Fruit fly (Drosophila melanogaster) whole organism, embryonic: ENCODE measurements around the gene CG6693.

Experiments used
- Adf1 ChIP-seq: fragments of 200-800 bp; sonication (Bioruptor generic); IDR thresholded peaks from 2 replicates; pipeline ENCODE4 v1.3.6; 2022; ENCODE audit warnings: missing biosample characterization, missing genetic modification characterization
- C15 ChIP-seq: fragments of 200-800 bp; sonication (Bioruptor generic); IDR thresholded peaks from 3 replicates; pipeline ENCODE4 v1.3.6; 2022; ENCODE audit warnings: missing biosample characterization, missing genetic modification characterization
- CG10366 ChIP-seq: fragments of 200-800 bp; sonication (Bioruptor generic); IDR thresholded peaks from 2 replicates; pipeline ENCODE4 v1.3.6; 2022; ENCODE audit warnings: missing biosample characterization, missing genetic modification characterization
- CG11247 ChIP-seq: fragments of 200-800 bp; sonication (Bioruptor generic); IDR thresholded peaks from 2 replicates; pipeline ENCODE4 v1.3.6; 2022; ENCODE audit warnings: missing biosample characterization, missing genetic modification characterization
- CG11560 ChIP-seq: fragments of 200-800 bp; sonication (Bioruptor generic); IDR thresholded peaks from 3 replicates; pipeline ENCODE4 v1.3.6; 2022; ENCODE audit warnings: missing biosample characterization, missing genetic modification characterization
- CG12769 ChIP-seq: fragments of 200-800 bp; sonication (Bioruptor generic); optimal IDR thresholded peaks from 2 replicates; lab custom pipeline; 2019; ENCODE audit warnings: missing biosample characterization, mild to moderate bottlenecking, missing genetic modification characterization, moderate library complexity
- CG13424 ChIP-seq: fragments of 200-800 bp; sonication (Bioruptor generic); optimal IDR thresholded peaks from 2 replicates; lab custom pipeline; 2019; ENCODE audit warnings: missing biosample characterization, mild to moderate bottlenecking, missing genetic modification characterization, moderate library complexity
- CG14667 ChIP-seq: fragments of 200-800 bp; sonication (Bioruptor generic); IDR thresholded peaks from 2 replicates; pipeline ENCODE4 v1.3.6; 2022; ENCODE audit warnings: missing biosample characterization, missing genetic modification characterization
- CG15011 ChIP-seq: fragments of 200-800 bp; sonication (Bioruptor generic); optimal IDR thresholded peaks from 3 replicates; lab custom pipeline; 2018; ENCODE audit warnings: missing biosample characterization, mild to moderate bottlenecking, missing genetic modification characterization
- CG16779 ChIP-seq: fragments of 200-800 bp; sonication (Bioruptor generic); IDR thresholded peaks from 2 replicates; pipeline ENCODE4 v1.3.6; 2022; ENCODE audit warnings: missing biosample characterization, missing genetic modification characterization
- CG16815 ChIP-seq: fragments of 200-800 bp; sonication (Bioruptor generic); optimal IDR thresholded peaks from 3 replicates; lab custom pipeline; 2017; ENCODE audit warnings: missing biosample characterization, mild to moderate bottlenecking, missing genetic modification characterization
- CG17328 ChIP-seq: fragments of 200-800 bp; sonication (Bioruptor generic); IDR thresholded peaks from 2 replicates; pipeline ENCODE4 v1.3.6; 2022; ENCODE audit warnings: missing biosample characterization, missing genetic modification characterization
- CG17568 ChIP-seq: fragments of 200-800 bp; sonication (Bioruptor generic); optimal IDR thresholded peaks from 2 replicates; lab custom pipeline; 2018; ENCODE audit warnings: missing biosample characterization, mild to moderate bottlenecking, missing genetic modification characterization, moderate library complexity
- CG17612 ChIP-seq: fragments of 200-800 bp; sonication (Bioruptor generic); IDR thresholded peaks from 2 replicates; pipeline ENCODE4 v1.3.6; 2022; ENCODE audit warnings: missing biosample characterization, missing genetic modification characterization
- CG2120 ChIP-seq: fragments of 200-800 bp; sonication (Bioruptor generic); optimal IDR thresholded peaks from 3 replicates; lab custom pipeline; 2016; ENCODE audit warnings: missing biosample characterization, missing genetic modification characterization
- CG2889 ChIP-seq: fragments of 200-800 bp; sonication (Bioruptor generic); IDR thresholded peaks from 3 replicates; pipeline ENCODE4 v1.3.6; 2022; ENCODE audit warnings: missing biosample characterization, missing genetic modification characterization
- CG31224 ChIP-seq: fragments of 200-800 bp; sonication (Bioruptor generic); IDR thresholded peaks from 2 replicates; pipeline ENCODE4 v1.3.6; 2022; ENCODE audit warnings: missing biosample characterization, missing genetic modification characterization
- CG31365 ChIP-seq: fragments of 200-800 bp; sonication (Bioruptor generic); optimal IDR thresholded peaks from 2 replicates; lab custom pipeline; 2018; ENCODE audit warnings: missing biosample characterization, mild to moderate bottlenecking, missing genetic modification characterization
- CG34422 ChIP-seq: fragments of 200-800 bp; sonication (Bioruptor generic); IDR thresholded peaks from 3 replicates; pipeline ENCODE4 v1.3.6; 2022; ENCODE audit warnings: missing biosample characterization, missing genetic modification characterization
- CG3847 ChIP-seq: fragments of 200-800 bp; sonication (Bioruptor generic); IDR thresholded peaks from 2 replicates; pipeline ENCODE4 v1.3.6; 2022; ENCODE audit warnings: missing biosample characterization, missing genetic modification characterization
- CG4730 ChIP-seq: fragments of 200-800 bp; sonication (Bioruptor generic); IDR thresholded peaks from 2 replicates; pipeline ENCODE4 v1.3.6; 2022; ENCODE audit warnings: missing biosample characterization, missing genetic modification characterization
- CG6175 ChIP-seq: fragments of 200-800 bp; sonication (Bioruptor generic); IDR thresholded peaks from 3 replicates; pipeline ENCODE4 v1.3.6; 2022; ENCODE audit warnings: missing biosample characterization, missing genetic modification characterization
- CG6654 ChIP-seq: fragments of 200-800 bp; sonication (Bioruptor generic); optimal IDR thresholded peaks from 2 replicates; lab custom pipeline; 2017; ENCODE audit warnings: missing biosample characterization, mild to moderate bottlenecking, missing genetic modification characterization
- CG7271 ChIP-seq: fragments of 200-800 bp; sonication (Bioruptor generic); optimal IDR thresholded peaks from 2 replicates; lab custom pipeline; 2018; ENCODE audit warnings: missing biosample characterization, mild to moderate bottlenecking, missing genetic modification characterization, moderate library complexity
- Dad ChIP-seq: fragments of 200-800 bp; sonication (Bioruptor generic); optimal IDR thresholded peaks from 3 replicates; lab custom pipeline; 2016; ENCODE audit warnings: missing biosample characterization, missing genetic modification characterization
- Dip2 ChIP-seq: fragments of 200-800 bp; sonication (Bioruptor generic); IDR thresholded peaks from 2 replicates; pipeline ENCODE4 v1.3.6; 2022; ENCODE audit warnings: missing biosample characterization, missing genetic modification characterization
- Dref ChIP-seq: fragments of 200-800 bp; sonication (Bioruptor generic); IDR thresholded peaks from 2 replicates; pipeline ENCODE4 v1.3.6; 2022; ENCODE audit warnings: missing biosample characterization, missing genetic modification characterization
- Drgx ChIP-seq: fragments of 200-800 bp; sonication (Bioruptor generic); IDR thresholded peaks from 2 replicates; pipeline ENCODE4 v1.3.6; 2022; ENCODE audit warnings: missing biosample characterization, missing genetic modification characterization
- Hr3 ChIP-seq: fragments of 200-800 bp; sonication (Bioruptor generic); optimal IDR thresholded peaks from 3 replicates; lab custom pipeline; 2016; ENCODE audit warnings: missing biosample characterization, missing genetic modification characterization
- Lpt ChIP-seq: fragments of >200 bp; optimal IDR thresholded peaks from 2 replicates; lab custom pipeline; 2018; ENCODE audit warnings: missing biosample characterization, missing genetic modification characterization
- Mrtf ChIP-seq: fragments of 200-800 bp; sonication (Bioruptor generic); IDR thresholded peaks from 3 replicates; pipeline ENCODE4 v1.3.6; 2022; ENCODE audit warnings: missing biosample characterization, missing genetic modification characterization
- Ravus ChIP-seq: fragments of 200-800 bp; sonication (Bioruptor generic); IDR thresholded peaks from 2 replicates; pipeline ENCODE4 v1.3.6; 2022; ENCODE audit warnings: missing biosample characterization, missing genetic modification characterization
- Side ChIP-seq: fragments of 200-800 bp; sonication (Bioruptor generic); optimal IDR thresholded peaks from 2 replicates; lab custom pipeline; 2016; ENCODE audit warnings: missing biosample characterization, missing genetic modification characterization
- Stat92E ChIP-seq, 3 experiments: fragments of >200 bp in 2 of 3; fragments of 200-800 bp in 1 of 3; sonication (Bioruptor generic) in 1 of 3; optimal IDR thresholded peaks; 2 replicates each; lab custom pipeline; 2017 to 2019; ENCODE audit warnings: missing biosample characterization in 3 of 3, missing genetic modification characterization in 3 of 3, mild to moderate bottlenecking in 1 of 3, moderate library complexity in 1 of 3
- abd-A ChIP-seq: fragments of 200-800 bp; sonication (Bioruptor generic); optimal IDR thresholded peaks from 3 replicates; lab custom pipeline; 2019; ENCODE audit warnings: missing biosample characterization, mild to moderate bottlenecking, missing genetic modification characterization, moderate library complexity
- az2 ChIP-seq: fragments of 200-800 bp; sonication (Bioruptor generic); optimal IDR thresholded peaks from 3 replicates; lab custom pipeline; 2016; ENCODE audit warnings: missing biosample characterization, missing genetic modification characterization
- chif ChIP-seq, 2 experiments: fragments of 200-800 bp; sonication (Bioruptor generic); optimal IDR thresholded peaks; 3 replicates each; lab custom pipeline; 2016; ENCODE audit warnings: missing biosample characterization in 2 of 2, missing genetic modification characterization in 2 of 2
- danr ChIP-seq: fragments of 200-800 bp; sonication (Bioruptor generic); IDR thresholded peaks from 2 replicates; pipeline ENCODE4 v1.3.6; 2022; ENCODE audit warnings: missing biosample characterization, missing genetic modification characterization
- dmrt11E ChIP-seq: fragments of 200-800 bp; sonication (Bioruptor generic); optimal IDR thresholded peaks from 3 replicates; lab custom pipeline; 2018; ENCODE audit warnings: missing biosample characterization, mild to moderate bottlenecking, missing genetic modification characterization, moderate library complexity
- fd96Cb ChIP-seq: fragments of 200-800 bp; sonication (Bioruptor generic); optimal IDR thresholded peaks from 2 replicates; lab custom pipeline; 2018; ENCODE audit warnings: missing biosample characterization, mild to moderate bottlenecking, missing genetic modification characterization, moderate library complexity
- fru ChIP-seq: fragments of >200 bp; optimal IDR thresholded peaks from 2 replicates; lab custom pipeline; 2017
- gcm ChIP-seq: fragments of 200-800 bp; sonication (Bioruptor generic); optimal IDR thresholded peaks from 2 replicates; lab custom pipeline; 2019; ENCODE audit warnings: missing biosample characterization, mild to moderate bottlenecking, missing genetic modification characterization, moderate library complexity
- inv ChIP-seq: fragments of 200-800 bp; sonication (Bioruptor generic); IDR thresholded peaks from 2 replicates; pipeline ENCODE4 v1.3.6; 2022; ENCODE audit warnings: missing biosample characterization, missing genetic modification characterization; ENCODE audit not compliant: partially characterized antibody
- nom ChIP-seq: fragments of 200-800 bp; sonication (Bioruptor generic); optimal IDR thresholded peaks from 2 replicates; lab custom pipeline; 2017; ENCODE audit warnings: missing biosample characterization, missing genetic modification characterization, mild to moderate bottlenecking, moderate library complexity, missing genetic modification reagents
- sima ChIP-seq: fragments of 200-800 bp; sonication (Bioruptor generic); optimal IDR thresholded peaks from 2 replicates; lab custom pipeline; 2016; ENCODE audit warnings: missing biosample characterization, missing genetic modification characterization
- slp2 ChIP-seq: fragments of 200-800 bp; sonication (Bioruptor generic); optimal IDR thresholded peaks from 2 replicates; lab custom pipeline; 2016; ENCODE audit warnings: missing biosample characterization, missing genetic modification characterization
- sqz ChIP-seq: fragments of 200-800 bp; sonication (Bioruptor generic); optimal IDR thresholded peaks from 3 replicates; lab custom pipeline; 2018; ENCODE audit warnings: missing biosample characterization, mild to moderate bottlenecking, missing genetic modification characterization
- tio ChIP-seq: fragments of 200-800 bp; sonication (Bioruptor generic); optimal IDR thresholded peaks from 2 replicates; lab custom pipeline; 2017; ENCODE audit warnings: missing biosample characterization, missing genetic modification characterization, inconsistent platforms
- usp ChIP-seq: fragments of >200 bp; optimal IDR thresholded peaks from 2 replicates; lab custom pipeline; 2017; ENCODE audit warnings: missing biosample characterization, missing genetic modification characterization
- wdn ChIP-seq: fragments of 200-800 bp; sonication (Bioruptor generic); IDR thresholded peaks from 2 replicates; pipeline ENCODE4 v1.3.6; 2022; ENCODE audit warnings: missing biosample characterization, missing genetic modification characterization
- zen ChIP-seq: fragments of 200-800 bp; sonication (Bioruptor generic); optimal IDR thresholded peaks from 3 replicates; lab custom pipeline; 2018; ENCODE audit warnings: missing biosample characterization, mild to moderate bottlenecking, missing genetic modification characterization, moderate library complexity

The CG6693 gene

dm6 chr3R:11196648-11197388, 24.6 kb downstream of the CG6693 start (continued):
- TF ChIP-seq Adf1 (GFP tag; lab: Robert Waterston, UW) (peak; percentile 88), CG16815 (GFP tag; lab: Kevin White, UChicago) (peak; percentile 97), CG16779 (GFP tag; lab: Robert Waterston, UW) (peak; percentile 91), tio (GFP tag; lab: Kevin White, UChicago) (peak; percentile 96), Stat92E (GFP tag; optimal IDR thresholded peaks at IDR 0.05; lab: Kevin White, UChicago) (peak in 1 of 3 experiments; percentile 99), Lpt (GFP tag; lab: Kevin White, UChicago) (no peak), CG17328 (GFP tag; lab: Robert Waterston, UW) (peak; percentile 95), CG34422 (GFP tag; lab: Robert Waterston, UW) (peak; percentile 98), CG17568 (peak; percentile 91), gcm (GFP tag; lab: Kevin White, UChicago) (peak; percentile 97), Side (GFP tag; lab: Kevin White, UChicago) (peak; percentile 59), CG17612 (peak; percentile 95), CG4730 (GFP tag; lab: Robert Waterston, UW) (peak; percentile 97), abd-A (tag; lab: Kevin White, UChicago) (peak; percentile 98), CG31365 (peak; percentile 66), CG15011 (peak; percentile 98), Drgx (peak; percentile 98), Dad (GFP tag; lab: Kevin White, UChicago) (peak; percentile 95), az2 (GFP tag; lab: Kevin White, UChicago) (peak; percentile 96), Hr3 (GFP tag; lab: Kevin White, UChicago) (peak; percentile 99), CG11560 (tag; lab: Robert Waterston, UW) (peak; percentile 93), Dip2 (peak; percentile 80), CG11247 (GFP tag; lab: Robert Waterston, UW) (peak; percentile 97), zen (tag; lab: Kevin White, UChicago) (peak; percentile 96), CG7271 (peak; percentile 85), CG6654 (GFP tag; lab: Kevin White, UChicago) (peak; percentile 95), dmrt11E (tag; lab: Kevin White, UChicago) (peak; percentile 90), sima (GFP tag; lab: Kevin White, UChicago) (no peak), inv (GFP tag; lab: Robert Waterston, UW) (no peak), CG6175 (GFP tag; lab: Robert Waterston, UW) (peak; percentile 95; the same call in 2 of the 3 replicates), CG13424 (tag; lab: Kevin White, UChicago) (peak; percentile 99), fd96Cb (tag; lab: Kevin White, UChicago) (peak; percentile 99), fru (lab: Kevin White, UChicago) (no peak), slp2 (GFP tag; lab: Kevin White, UChicago) (peak; percentile 95), chif (GFP tag; optimal IDR thresholded peaks at IDR 0.05; lab: Kevin White, UChicago) (peak; percentile 69 to 88), CG2120 (GFP tag; lab: Kevin White, UChicago) (peak; percentile 98), usp (GFP tag; lab: Kevin White, UChicago) (no peak), nom (peak; percentile 89), sqz (GFP tag; lab: Kevin White, UChicago) (peak; percentile 96), CG31224 (GFP tag; lab: Robert Waterston, UW) (peak; percentile 96), C15 (GFP tag; lab: Robert Waterston, UW) (peak; percentile 96), wdn (GFP tag; lab: Robert Waterston, UW) (peak; percentile 97), Mrtf (GFP tag; lab: Robert Waterston, UW) (peak; percentile 98), Dref (peak; percentile 44), CG3847 (GFP tag; lab: Robert Waterston, UW) (peak; percentile 98), CG2889 (GFP tag; lab: Robert Waterston, UW) (peak; percentile 96), danr (peak; percentile 97), Ravus (GFP tag; lab: Robert Waterston, UW) (peak; percentile 94), CG14667 (GFP tag; lab: Robert Waterston, UW) (peak; percentile 96), CG12769 (tag; lab: Kevin White, UChicago) (peak; percentile 82), CG10366 (GFP tag; lab: Robert Waterston, UW) (peak; percentile 97)
